Fruit fly (Drosophila melanogaster): ENCODE measurements around the gene CG7276.

- TF ChIP-seq pan (optimal IDR thresholded peaks at IDR 0.05) (no peak), Vsx2 (GFP tag; optimal IDR thresholded peaks at IDR 0.05; ENCODE audit: partially characterized antibody) (no peak), N (GFP tag; optimal IDR thresholded peaks at IDR 0.05) (no peak), dsf (GFP tag; optimal IDR thresholded peaks at IDR 0.05; ENCODE audit: borderline replicate concordance) (no peak), Dfd (GFP tag; optimal IDR thresholded peaks at IDR 0.05) (no peak), sage (GFP tag; optimal IDR thresholded peaks at IDR 0.05) (no peak), fru (GFP tag; optimal IDR thresholded peaks at IDR 0.05) (no peak), woc (GFP tag; optimal IDR thresholded peaks at IDR 0.05) (no peak), Sp1 (GFP tag; optimal IDR thresholded peaks at IDR 0.05) (peak; percentile 25)
Measured at dm6 chr3L:15510787-15511186, 12.8 kb downstream of the CG7276 start, which contains the start of gene MsrA.

Data from whole organism, wandering third instar larva.